Fruit fly (Drosophila melanogaster): ENCODE results near the gene CG32650.

The CG32650 gene

dm6 chrX:12913729-12914128 is 15.3 kb upstream of the CG32650 start:
- TF ChIP-seq Pif1A (GFP tag; optimal IDR thresholded peaks at IDR 0.05) = no peak
- TF ChIP-seq CG15710 (tag; optimal IDR thresholded peaks at IDR 0.05) = peak; percentile 37
- TF ChIP-seq CG4496 (GFP tag; IDR thresholded peaks at IDR 0.05) = 0 out of 3 replicates have a peak, but pooled peaks have one; percentile 16
- TF ChIP-seq fd96Ca (GFP tag; IDR thresholded peaks at IDR 0.05) = no peak
- TF ChIP-seq CG17806 (tag; optimal IDR thresholded peaks at IDR 0.05) = peak; percentile 37
- TF ChIP-seq Ets98B (GFP tag; IDR thresholded peaks at IDR 0.05) = no peak
- peak; percentile 61 for TF ChIP-seq CG8159 (tag; optimal IDR thresholded peaks at IDR 0.05)
- peak; percentile 26 for TF ChIP-seq CG14655 (GFP tag; optimal IDR thresholded peaks at IDR 0.05)

DNA sequence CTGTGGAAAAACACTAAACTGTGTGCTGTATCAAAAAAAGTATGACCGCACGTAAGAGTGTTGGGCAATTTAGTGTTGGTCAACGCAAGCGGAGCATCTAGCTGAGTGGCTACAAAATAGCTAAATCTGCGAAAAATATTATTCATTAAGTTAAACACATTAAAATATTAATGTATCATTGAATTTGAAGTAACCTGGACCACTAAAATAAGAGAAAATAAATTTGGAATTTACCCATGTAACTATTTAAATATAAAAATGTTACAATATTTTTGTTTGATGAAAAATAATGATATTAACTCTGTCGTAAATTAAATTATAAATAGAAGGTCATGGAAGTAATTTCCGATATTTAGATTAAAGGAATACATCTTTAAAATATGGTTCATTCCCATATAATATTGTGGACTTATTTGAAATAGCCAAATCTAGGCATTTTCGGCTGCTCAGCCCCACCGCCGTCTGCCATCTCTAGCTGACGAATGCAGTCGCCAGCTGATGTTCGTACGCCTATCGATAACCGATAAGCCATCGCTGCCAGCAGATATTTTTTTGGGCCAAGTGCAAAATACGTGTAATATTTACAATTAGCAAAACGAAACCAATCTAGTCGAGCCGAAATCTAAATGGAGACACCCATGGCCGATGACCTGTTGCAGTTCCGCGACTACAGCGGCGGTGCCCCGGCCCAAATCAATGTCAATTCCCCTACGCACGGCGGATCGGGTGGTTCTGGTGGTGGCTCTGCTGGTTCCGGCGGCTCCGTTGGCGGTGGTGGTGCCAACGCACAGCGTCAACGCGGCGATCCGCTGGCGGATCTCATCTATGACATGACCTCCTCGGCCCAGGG is 11.3 kb upstream of the CG32650 start, which contains the start of the genes Brms1 and CG4645:
Brms1 (minus strand) TSS at position 46 of the 850 bp plus-strand sequence.
CG4645 (plus strand) TSS at position 377 of the 850 bp plus-strand sequence.
- TF ChIP-seq CG14655 (GFP tag; optimal IDR thresholded peaks at IDR 0.05) = peak; percentile 49
- TF ChIP-seq EcR (GFP tag; optimal IDR thresholded peaks at IDR 0.05) = no peak
- peak; percentile 45 for TF ChIP-seq CG8159 (tag; optimal IDR thresholded peaks at IDR 0.05)
- peak; percentile 13 for TF ChIP-seq CG8301 (tag; optimal IDR thresholded peaks at IDR 0.05)
- no peak for TF ChIP-seq Pif1A (GFP tag; optimal IDR thresholded peaks at IDR 0.05)
- peak; percentile 11 for TF ChIP-seq Pif1B (GFP tag; optimal IDR thresholded peaks at IDR 0.05)
- TF ChIP-seq D1 (tag; optimal IDR thresholded peaks at IDR 0.05) = no peak
- TF ChIP-seq Ets98B (GFP tag; IDR thresholded peaks at IDR 0.05) = no peak
- peak; percentile 11 for TF ChIP-seq CG9948 (tag; optimal IDR thresholded peaks at IDR 0.05)
- no peak for TF ChIP-seq CG12605 (GFP tag; IDR thresholded peaks at IDR 0.05)
- TF ChIP-seq CG4496 (GFP tag; IDR thresholded peaks at IDR 0.05) = no peak; the same call in 2 of the 3 replicates
- TF ChIP-seq CG32121 (GFP tag; IDR thresholded peaks at IDR 0.05) = no peak
- TF ChIP-seq rn (GFP tag; IDR thresholded peaks at IDR 0.05) = no peak
- no peak for TF ChIP-seq CG17806 (tag; optimal IDR thresholded peaks at IDR 0.05)
- TF ChIP-seq CG34367 (tag; optimal IDR thresholded peaks at IDR 0.05) = no peak
- TF ChIP-seq Snoo (tag; optimal IDR thresholded peaks at IDR 0.05) = no peak
- no peak; the same call in 2 of the 3 replicates for TF ChIP-seq fd96Ca (GFP tag; IDR thresholded peaks at IDR 0.05)
- TF ChIP-seq CG13204 (GFP tag; optimal IDR thresholded peaks at IDR 0.05) = no peak
- TF ChIP-seq CG15710 (tag; optimal IDR thresholded peaks at IDR 0.05) = peak; percentile 46
- no peak for TF ChIP-seq CG10348 (GFP tag; IDR thresholded peaks at IDR 0.05)
- no peak for TF ChIP-seq gl (tag; optimal IDR thresholded peaks at IDR 0.05)

dm6 chrX:12906914-12907313 is 8.4 kb upstream of the CG32650 start, which contains the start of gene mRpL49:
mRpL49 (plus strand) TSS chrX:12907105.
- no peak for TF ChIP-seq CG13204 (GFP tag; optimal IDR thresholded peaks at IDR 0.05)
- no peak for TF ChIP-seq D1 (tag; optimal IDR thresholded peaks at IDR 0.05)

- TF ChIP-seq Ets98B (GFP tag; IDR thresholded peaks at IDR 0.05) = peak; percentile 48
- no peak for TF ChIP-seq CG12605 (GFP tag; IDR thresholded peaks at IDR 0.05)
- TF ChIP-seq CG34367 (tag; optimal IDR thresholded peaks at IDR 0.05) = no peak
- TF ChIP-seq CG8159 (tag; optimal IDR thresholded peaks at IDR 0.05) = no peak
- no peak for TF ChIP-seq CG13204 (GFP tag; optimal IDR thresholded peaks at IDR 0.05)
- peak; percentile 62; the same call in 2 of the 3 replicates for TF ChIP-seq CG4496 (GFP tag; IDR thresholded peaks at IDR 0.05)
- no peak for TF ChIP-seq CG17806 (tag; optimal IDR thresholded peaks at IDR 0.05)
- no peak for TF ChIP-seq Pif1A (GFP tag; optimal IDR thresholded peaks at IDR 0.05)
- TF ChIP-seq CG8301 (tag; optimal IDR thresholded peaks at IDR 0.05) = peak; percentile 11
- TF ChIP-seq CG32121 (GFP tag; IDR thresholded peaks at IDR 0.05) = peak; percentile 42
- peak; percentile 68; the same call in 2 of the 3 replicates for TF ChIP-seq fd96Ca (GFP tag; IDR thresholded peaks at IDR 0.05)
- no peak for TF ChIP-seq gl (tag; optimal IDR thresholded peaks at IDR 0.05)
- no peak for TF ChIP-seq rn (GFP tag; IDR thresholded peaks at IDR 0.05)
- TF ChIP-seq Snoo (tag; optimal IDR thresholded peaks at IDR 0.05) = no peak
- no peak for TF ChIP-seq CG9948 (tag; optimal IDR thresholded peaks at IDR 0.05)
- TF ChIP-seq CG15710 (tag; optimal IDR thresholded peaks at IDR 0.05) = no peak
- no peak for TF ChIP-seq EcR (GFP tag; optimal IDR thresholded peaks at IDR 0.05)
- no peak for TF ChIP-seq D1 (tag; optimal IDR thresholded peaks at IDR 0.05)
- no peak for TF ChIP-seq Pif1B (GFP tag; optimal IDR thresholded peaks at IDR 0.05)
- no peak for TF ChIP-seq CG10348 (GFP tag; IDR thresholded peaks at IDR 0.05)
- peak; percentile 24 for TF ChIP-seq CG14655 (GFP tag; optimal IDR thresholded peaks at IDR 0.05)
These were observed 7.6 kb upstream of the CG32650 start, which contains the start of gene CG4404 for dm6 chrX:12905901-12906689. CG4404 (minus strand) TSS chrX:12906018.

dm6 chrX:12905014-12905900 is 6.8 kb upstream of the CG32650 start:
- peak; percentile 38 for TF ChIP-seq CG9948 (tag; optimal IDR thresholded peaks at IDR 0.05)
- TF ChIP-seq CG12605 (GFP tag; IDR thresholded peaks at IDR 0.05) = peak; percentile 69
- peak; percentile 12 for TF ChIP-seq CG34367 (tag; optimal IDR thresholded peaks at IDR 0.05)
- no peak for TF ChIP-seq EcR (GFP tag; optimal IDR thresholded peaks at IDR 0.05)
- TF ChIP-seq Ets98B (GFP tag; IDR thresholded peaks at IDR 0.05) = peak; percentile 80
- TF ChIP-seq D1 (tag; optimal IDR thresholded peaks at IDR 0.05) = no peak
- peak; percentile 22 for TF ChIP-seq CG17806 (tag; optimal IDR thresholded peaks at IDR 0.05)
- peak; percentile 53 for TF ChIP-seq CG14655 (GFP tag; optimal IDR thresholded peaks at IDR 0.05)
- TF ChIP-seq CG15710 (tag; optimal IDR thresholded peaks at IDR 0.05) = peak; percentile 28
- peak; percentile 33 for TF ChIP-seq Pif1B (GFP tag; optimal IDR thresholded peaks at IDR 0.05)
- peak; percentile 63; the same call in 2 of the 3 replicates for TF ChIP-seq fd96Ca (GFP tag; IDR thresholded peaks at IDR 0.05)
- TF ChIP-seq CG4496 (GFP tag; IDR thresholded peaks at IDR 0.05) = no peak
- peak; percentile 59 for TF ChIP-seq CG32121 (GFP tag; IDR thresholded peaks at IDR 0.05)
- TF ChIP-seq Pif1A (GFP tag; optimal IDR thresholded peaks at IDR 0.05) = peak; percentile 52
- TF ChIP-seq Snoo (tag; optimal IDR thresholded peaks at IDR 0.05) = peak; percentile 9
- TF ChIP-seq rn (GFP tag; IDR thresholded peaks at IDR 0.05) = peak; percentile 22; the same call in 1 of the 2 replicates
- peak; percentile 42 for TF ChIP-seq CG8159 (tag; optimal IDR thresholded peaks at IDR 0.05)
- peak; percentile 55 for TF ChIP-seq CG8301 (tag; optimal IDR thresholded peaks at IDR 0.05)
- TF ChIP-seq CG13204 (GFP tag; optimal IDR thresholded peaks at IDR 0.05) = peak; percentile 36
- TF ChIP-seq gl (tag; optimal IDR thresholded peaks at IDR 0.05) = no peak
- TF ChIP-seq CG10348 (GFP tag; IDR thresholded peaks at IDR 0.05) = no peak
